Fruit fly (Drosophila melanogaster) whole organism, embryonic: ENCODE data around the gene sick.

Source experiments
- Abd-B ChIP-seq: fragments of 200-800 bp; sonication (Bioruptor generic); optimal IDR thresholded peaks from 2 replicates; lab custom pipeline; 2018; ENCODE audit warnings: missing biosample characterization, mild to moderate bottlenecking, missing genetic modification characterization, moderate library complexity
- CG11247 ChIP-seq: fragments of 200-800 bp; sonication (Bioruptor generic); IDR thresholded peaks from 2 replicates; pipeline ENCODE4 v1.3.6; 2022; ENCODE audit warnings: missing biosample characterization, missing genetic modification characterization
- CG11504 ChIP-seq: fragments of 200-800 bp; sonication (Bioruptor generic); optimal IDR thresholded peaks from 3 replicates; lab custom pipeline; 2019; ENCODE audit warnings: missing biosample characterization, mild to moderate bottlenecking, missing genetic modification characterization, moderate library complexity
- CG11560 ChIP-seq: fragments of 200-800 bp; sonication (Bioruptor generic); IDR thresholded peaks from 3 replicates; pipeline ENCODE4 v1.3.6; 2022; ENCODE audit warnings: missing biosample characterization, missing genetic modification characterization
- CG11696 ChIP-seq: fragments of 200-800 bp; sonication (Bioruptor generic); IDR thresholded peaks from 2 replicates; pipeline ENCODE4 v1.3.6; 2022; ENCODE audit warnings: missing biosample characterization, missing genetic modification characterization
- CG12769 ChIP-seq: fragments of 200-800 bp; sonication (Bioruptor generic); optimal IDR thresholded peaks from 2 replicates; lab custom pipeline; 2019; ENCODE audit warnings: missing biosample characterization, mild to moderate bottlenecking, missing genetic modification characterization, moderate library complexity
- CG13296 ChIP-seq: fragments of 200-800 bp; sonication (Bioruptor generic); optimal IDR thresholded peaks from 3 replicates; lab custom pipeline; 2018; ENCODE audit warnings: missing biosample characterization, mild to moderate bottlenecking, missing genetic modification characterization
- CG17361 ChIP-seq: fragments of 200-800 bp; sonication (Bioruptor generic); IDR thresholded peaks from 3 replicates; pipeline ENCODE4 v1.3.6; 2022; ENCODE audit warnings: missing biosample characterization, missing genetic modification characterization
- CG18011 ChIP-seq: fragments of 200-800 bp; sonication (Bioruptor generic); optimal IDR thresholded peaks from 2 replicates; lab custom pipeline; 2017; ENCODE audit warnings: missing biosample characterization, missing genetic modification characterization, mild to moderate bottlenecking, moderate library complexity, missing genotype
- CG18262 ChIP-seq: fragments of 200-800 bp; optimal IDR thresholded peaks from 3 replicates; lab custom pipeline; 2019; ENCODE audit warnings: missing biosample characterization, mild to moderate bottlenecking, missing genetic modification characterization, moderate library complexity
- CG2120 ChIP-seq: fragments of 200-800 bp; sonication (Bioruptor generic); optimal IDR thresholded peaks from 3 replicates; lab custom pipeline; 2016; ENCODE audit warnings: missing biosample characterization, missing genetic modification characterization
- CG2202 ChIP-seq: fragments of 200-800 bp; sonication (Bioruptor generic); optimal IDR thresholded peaks from 2 replicates; lab custom pipeline; 2018; ENCODE audit warnings: missing biosample characterization, mild to moderate bottlenecking, missing genetic modification characterization
- CG2712 ChIP-seq: fragments of 200-800 bp; optimal IDR thresholded peaks from 3 replicates; lab custom pipeline; 2019; ENCODE audit warnings: missing biosample characterization, mild to moderate bottlenecking, missing genetic modification characterization, moderate library complexity
- CG31224 ChIP-seq: fragments of 200-800 bp; sonication (Bioruptor generic); IDR thresholded peaks from 2 replicates; pipeline ENCODE4 v1.3.6; 2022; ENCODE audit warnings: missing biosample characterization, missing genetic modification characterization
- CG32767 ChIP-seq: fragments of 200-800 bp; sonication (Bioruptor generic); IDR thresholded peaks from 2 replicates; pipeline ENCODE4 v1.3.6; 2022; ENCODE audit warnings: missing biosample characterization, missing genetic modification characterization
- CG3407 ChIP-seq: fragments of 200-800 bp; sonication (Bioruptor generic); optimal IDR thresholded peaks from 2 replicates; lab custom pipeline; 2018; ENCODE audit warnings: missing biosample characterization, mild to moderate bottlenecking, missing genetic modification characterization
- CG6272 ChIP-seq: fragments of 200-800 bp; sonication (Bioruptor generic); IDR thresholded peaks from 2 replicates; pipeline ENCODE4 v1.3.6; 2022; ENCODE audit warnings: missing biosample characterization, missing genetic modification characterization
- CG8388 ChIP-seq: fragments of 200-800 bp; sonication (Bioruptor generic); optimal IDR thresholded peaks from 2 replicates; lab custom pipeline; 2019; ENCODE audit warnings: missing biosample characterization, mild to moderate bottlenecking, missing genetic modification characterization, moderate library complexity
- CG9876 ChIP-seq: fragments of 200-800 bp; sonication (Bioruptor generic); optimal IDR thresholded peaks from 2 replicates; lab custom pipeline; 2016; ENCODE audit warnings: missing biosample characterization, missing genetic modification characterization
- CHES-1-like ChIP-seq: fragments of 200-800 bp; sonication (Bioruptor generic); optimal IDR thresholded peaks from 2 replicates; lab custom pipeline; 2016; ENCODE audit warnings: missing biosample characterization, missing genetic modification characterization
- D ChIP-seq, 2 experiments: fragments of 200-800 bp in 1 of 2; fragments of >200 bp in 1 of 2; sonication (Bioruptor generic) in 1 of 2; optimal IDR thresholded peaks; 2 replicates in 1 of 2; 3 replicates in 1 of 2; lab custom pipeline; 2017; ENCODE audit warnings: mild to moderate bottlenecking in 1 of 2, missing biosample characterization in 1 of 2, missing genetic modification characterization in 1 of 2, missing genetic modification reagents in 1 of 2
- Dip2 ChIP-seq: fragments of 200-800 bp; sonication (Bioruptor generic); IDR thresholded peaks from 2 replicates; pipeline ENCODE4 v1.3.6; 2022; ENCODE audit warnings: missing biosample characterization, missing genetic modification characterization
- Eip74EF ChIP-seq, 2 experiments: fragments of 200-800 bp in 1 of 2; fragments of >200 bp in 1 of 2; sonication (Bioruptor generic) in 1 of 2; optimal IDR thresholded peaks; 2 replicates each; lab custom pipeline; 2017 to 2019; ENCODE audit warnings: missing biosample characterization in 2 of 2, missing genetic modification characterization in 2 of 2, mild to moderate bottlenecking in 1 of 2, moderate library complexity in 1 of 2
- Fer3 ChIP-seq: fragments of 200-800 bp; sonication (Bioruptor generic); optimal IDR thresholded peaks from 2 replicates; lab custom pipeline; 2018; ENCODE audit warnings: missing biosample characterization, mild to moderate bottlenecking, missing genetic modification characterization, moderate library complexity
- Lhr ChIP-seq: fragments of 200-800 bp; sonication (Bioruptor generic); optimal IDR thresholded peaks from 3 replicates; lab custom pipeline; 2017; ENCODE audit warnings: mild to moderate bottlenecking, missing biosample characterization, missing genetic modification reagents, missing genetic modification characterization
- Med ChIP-seq: fragments of 200-800 bp; sonication (Bioruptor generic); peaks from one replicate; lab custom pipeline; 2016; ENCODE audit warnings: missing biosample characterization, missing genetic modification characterization, mild to moderate bottlenecking, inconsistent platforms, moderate library complexity
- Mrtf ChIP-seq: fragments of 200-800 bp; sonication (Bioruptor generic); IDR thresholded peaks from 3 replicates; pipeline ENCODE4 v1.3.6; 2022; ENCODE audit warnings: missing biosample characterization, missing genetic modification characterization
- Optix ChIP-seq: fragments of 200-800 bp; sonication (Bioruptor generic); IDR thresholded peaks from 3 replicates; pipeline ENCODE4 v1.3.6; 2022; ENCODE audit warnings: missing biosample characterization, missing genetic modification characterization
- Pdp1 ChIP-seq, 2 experiments: fragments of 200-800 bp; sonication (Bioruptor generic); optimal IDR thresholded peaks; 3 replicates each; lab custom pipeline; 2016; ENCODE audit warnings: missing biosample characterization in 2 of 2, missing genetic modification characterization in 2 of 2, mild to moderate bottlenecking in 1 of 2, moderate library complexity in 1 of 2
- Six4 ChIP-seq: fragments of 200-800 bp; sonication (Bioruptor generic); optimal IDR thresholded peaks from 2 replicates; lab custom pipeline; 2016; ENCODE audit warnings: missing biosample characterization, missing genetic modification characterization
- Stat92E ChIP-seq, 3 experiments: fragments of >200 bp in 2 of 3; fragments of 200-800 bp in 1 of 3; sonication (Bioruptor generic) in 1 of 3; optimal IDR thresholded peaks; 2 replicates each; lab custom pipeline; 2017 to 2019; ENCODE audit warnings: missing biosample characterization in 3 of 3, missing genetic modification characterization in 3 of 3, mild to moderate bottlenecking in 1 of 3, moderate library complexity in 1 of 3
- bsh ChIP-seq, 2 experiments: fragments of 200-800 bp; sonication (Bioruptor generic); optimal IDR thresholded peaks; 2 replicates each; lab custom pipeline; 2017 to 2018; ENCODE audit warnings: mild to moderate bottlenecking in 2 of 2, missing biosample characterization in 2 of 2, missing genetic modification characterization in 2 of 2, moderate library complexity in 1 of 2
- chif ChIP-seq, 2 experiments: fragments of 200-800 bp; sonication (Bioruptor generic); optimal IDR thresholded peaks; 3 replicates each; lab custom pipeline; 2016; ENCODE audit warnings: missing biosample characterization in 2 of 2, missing genetic modification characterization in 2 of 2
- chm ChIP-seq: fragments of 200-800 bp; sonication (Bioruptor generic); IDR thresholded peaks from 2 replicates; pipeline ENCODE4 v1.3.6; 2022; ENCODE audit warnings: missing biosample characterization, missing genetic modification characterization
- crol ChIP-seq: fragments of 200-800 bp; sonication (Bioruptor generic); IDR thresholded peaks from 2 replicates; pipeline ENCODE4 v1.3.6; 2022; ENCODE audit warnings: missing biosample characterization, missing genetic modification characterization
- dm ChIP-seq: fragments of 200-800 bp; sonication (Bioruptor generic); optimal IDR thresholded peaks from 3 replicates; lab custom pipeline; 2016; ENCODE audit warnings: missing biosample characterization, missing genetic modification characterization
- dmrt99B ChIP-seq: fragments of 200-800 bp; sonication (Bioruptor generic); optimal IDR thresholded peaks from 2 replicates; lab custom pipeline; 2018; ENCODE audit warnings: missing biosample characterization, mild to moderate bottlenecking, missing genetic modification characterization, moderate library complexity
- gce ChIP-seq: fragments of 200-800 bp; sonication (Bioruptor generic); IDR thresholded peaks from 3 replicates; pipeline ENCODE4 v1.3.6; 2022; ENCODE audit warnings: missing biosample characterization, missing genetic modification characterization
- gt ChIP-seq: fragments of 200-800 bp; sonication (Bioruptor generic); IDR thresholded peaks from 2 replicates; pipeline ENCODE4 v1.3.6; 2022; ENCODE audit warnings: missing biosample characterization, missing genetic modification characterization
- hkb ChIP-seq, 2 experiments: fragments of 200-800 bp in 1 of 2; fragments of >200 bp in 1 of 2; sonication (Bioruptor generic) in 1 of 2; IDR thresholded peaks in 1 of 2; optimal IDR thresholded peaks in 1 of 2; 2 replicates each; pipeline versions ENCODE4 v1.3.6 to Lab custom; 2017 to 2022; ENCODE audit warnings: missing biosample characterization in 1 of 2, missing genetic modification characterization in 1 of 2
- lilli ChIP-seq: fragments of 200-800 bp; sonication (Bioruptor generic); optimal IDR thresholded peaks from 3 replicates; lab custom pipeline; 2016; ENCODE audit warnings: missing biosample characterization, missing genetic modification characterization
- lola ChIP-seq, 3 experiments: fragments of >200 bp in 2 of 3; fragments of 200-800 bp in 1 of 3; sonication (Bioruptor generic) in 1 of 3; optimal IDR thresholded peaks; 2 replicates each; lab custom pipeline; 2017 to 2019; ENCODE audit warnings: missing biosample characterization in 3 of 3, missing genetic modification characterization in 3 of 3, mild to moderate bottlenecking in 1 of 3, moderate library complexity in 1 of 3
- nmo ChIP-seq: fragments of 200-800 bp; sonication (Bioruptor generic); optimal IDR thresholded peaks from 2 replicates; lab custom pipeline; 2018; ENCODE audit warnings: missing biosample characterization, mild to moderate bottlenecking, missing genetic modification characterization, moderate library complexity
- pfk ChIP-seq: fragments of 200-800 bp; sonication (Bioruptor generic); optimal IDR thresholded peaks from 2 replicates; lab custom pipeline; 2018; ENCODE audit warnings: missing biosample characterization, mild to moderate bottlenecking, missing genetic modification characterization, moderate library complexity
- row ChIP-seq: fragments of 200-800 bp; sonication (Bioruptor generic); IDR thresholded peaks from 3 replicates; pipeline ENCODE4 v1.3.6; 2022; ENCODE audit warnings: missing biosample characterization, missing genetic modification characterization
- sisA ChIP-seq: fragments of 200-800 bp; sonication (Bioruptor generic); IDR thresholded peaks from 2 replicates; pipeline ENCODE4 v1.3.6; 2022; ENCODE audit warnings: missing biosample characterization, missing genetic modification characterization
- vnd ChIP-seq: fragments of 200-800 bp; sonication (Bioruptor generic); IDR thresholded peaks from 3 replicates; pipeline ENCODE4 v1.3.6; 2022; ENCODE audit warnings: missing biosample characterization, missing genetic modification characterization; ENCODE audit not compliant: partially characterized antibody

Gene sick

DNA sequence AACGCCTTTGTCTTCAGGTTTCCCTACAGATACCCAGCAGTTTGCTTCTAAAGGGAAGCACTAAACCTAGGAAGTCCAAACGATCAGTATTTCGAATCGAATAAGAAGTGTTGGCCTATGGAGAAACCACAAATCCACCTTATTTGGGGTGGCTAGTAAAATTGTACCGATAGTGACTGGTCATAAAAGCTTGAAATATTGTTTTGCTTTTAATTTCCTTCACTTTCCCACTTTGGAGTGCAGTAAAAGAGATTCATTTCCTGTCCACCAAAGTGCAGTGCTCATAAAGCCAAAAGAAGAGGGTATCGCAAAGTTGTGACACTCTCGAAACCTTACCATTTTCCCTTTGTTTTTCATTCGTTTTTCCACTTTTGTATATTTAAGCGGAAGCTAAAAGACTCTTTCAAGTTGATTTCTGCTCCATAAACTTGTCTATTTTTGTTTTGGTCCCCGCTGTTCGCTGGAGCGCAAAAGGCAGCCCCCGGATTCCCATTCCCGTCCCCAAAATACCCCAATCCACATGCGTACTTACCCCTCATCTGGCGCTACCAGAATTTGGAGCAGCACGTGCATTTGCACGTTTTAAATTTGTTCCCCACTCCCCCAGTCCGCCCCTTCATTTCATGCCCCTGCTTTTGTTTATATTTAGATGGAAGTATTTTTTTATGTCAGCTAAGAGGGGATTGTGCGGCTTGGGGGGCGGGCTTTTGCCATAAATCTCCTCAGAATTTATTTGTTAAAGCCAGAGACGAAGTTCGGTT is 102.6 kb downstream of the sick start:
- no peak for TF ChIP-seq CG11247
- no peak for TF ChIP-seq lola (GFP tag; optimal IDR thresholded peaks at IDR 0.05; lab: Kevin White, UChicago)
- TF ChIP-seq bsh (GFP tag; optimal IDR thresholded peaks at IDR 0.05; lab: Kevin White, UChicago): peak in 1 of 2 experiments; percentile 25
- TF ChIP-seq Fer3 (tag; lab: Kevin White, UChicago): no peak
- TF ChIP-seq Med (GFP tag; lab: Kevin White, UChicago): peak; percentile 41
- TF ChIP-seq CG12769: peak; percentile 16
- no peak for TF ChIP-seq CG31224 (GFP tag; lab: Robert Waterston, UW)
- peak; percentile 32 for TF ChIP-seq CG11504
- TF ChIP-seq CG18011: no peak
- TF ChIP-seq CG6272 (GFP tag; lab: Robert Waterston, UW): no peak
- TF ChIP-seq lilli (GFP tag; lab: Kevin White, UChicago): no peak
- TF ChIP-seq CG18262 (tag; lab: Kevin White, UChicago): peak; percentile 51
- TF ChIP-seq chif (GFP tag; optimal IDR thresholded peaks at IDR 0.05; lab: Kevin White, UChicago): peak in 1 of 2 experiments; percentile 20
- TF ChIP-seq CG32767 (GFP tag; lab: Robert Waterston, UW): no peak
- TF ChIP-seq CG8388 (GFP tag; lab: Kevin White, UChicago): peak; percentile 2
- TF ChIP-seq CG13296 (GFP tag; lab: Kevin White, UChicago): no peak
- TF ChIP-seq Dip2: no peak
- no peak for TF ChIP-seq Pdp1 (GFP tag; optimal IDR thresholded peaks at IDR 0.05; lab: Kevin White, UChicago)
- TF ChIP-seq sisA (GFP tag; lab: Robert Waterston, UW): peak; percentile 29; the same call in 1 of the 2 replicates
- TF ChIP-seq CG17361 (GFP tag; lab: Robert Waterston, UW): peak; percentile 58; the same call in 2 of the 3 replicates
- TF ChIP-seq Mrtf (GFP tag; lab: Robert Waterston, UW): no peak
- TF ChIP-seq CG2202: no peak
- no peak for TF ChIP-seq Abd-B (GFP tag; lab: Kevin White, UChicago)
- no peak for TF ChIP-seq chm (GFP tag; lab: Robert Waterston, UW)
- TF ChIP-seq Six4: no peak
- peak; percentile 41 for TF ChIP-seq dmrt99B
- TF ChIP-seq D (optimal IDR thresholded peaks at IDR 0.05; lab: Kevin White, UChicago): no peak
- peak; percentile 2 for TF ChIP-seq D (GFP tag; optimal IDR thresholded peaks at IDR 0.05; lab: Kevin White, UChicago)
- TF ChIP-seq CG2712 (tag; lab: Kevin White, UChicago): peak; percentile 29
- TF ChIP-seq CG11560: no peak
- TF ChIP-seq CG3407 (GFP tag; lab: Kevin White, UChicago): no peak
- no peak for TF ChIP-seq CG9876 (GFP tag; lab: Kevin White, UChicago)
- TF ChIP-seq nmo (GFP tag; lab: Kevin White, UChicago): peak; percentile 43
- TF ChIP-seq Eip74EF (GFP tag; optimal IDR thresholded peaks at IDR 0.05; lab: Kevin White, UChicago): peak in 1 of 2 experiments; percentile 29
- no peak for TF ChIP-seq CHES-1-like (GFP tag; lab: Kevin White, UChicago)
- no peak for TF ChIP-seq dm (GFP tag; lab: Kevin White, UChicago)
- no peak for TF ChIP-seq vnd (GFP tag; lab: Robert Waterston, UW)
- no peak for TF ChIP-seq CG11696 (GFP tag; lab: Robert Waterston, UW)
- TF ChIP-seq crol: peak; percentile 84
- TF ChIP-seq gce: no peak
- no peak for TF ChIP-seq Lhr (GFP tag; lab: Kevin White, UChicago)
- TF ChIP-seq CG2120 (GFP tag; lab: Kevin White, UChicago): no peak
- TF ChIP-seq gt (GFP tag; lab: Robert Waterston, UW): no peak
- no peak for TF ChIP-seq hkb (optimal IDR thresholded peaks at IDR 0.05; lab: Kevin White, UChicago)
- no peak for TF ChIP-seq hkb (GFP tag; IDR thresholded peaks at IDR 0.05; lab: Robert Waterston, UW)
- TF ChIP-seq Optix (GFP tag; lab: Robert Waterston, UW): no peak
- peak; percentile 57; the same call in 2 of the 3 replicates for TF ChIP-seq row (GFP tag; lab: Robert Waterston, UW)
- TF ChIP-seq pfk (GFP tag; lab: Kevin White, UChicago): no peak
- TF ChIP-seq Stat92E (GFP tag; optimal IDR thresholded peaks at IDR 0.05; lab: Kevin White, UChicago): no peak
